Worm (Caenorhabditis elegans) whole organism, L4 larva: ENCODE data around the gene lurp-4.
A peak's percentile ranks its signal among the peaks of the same experiment; 100 is the strongest.
"Not testable (repeated sequence)": the region's sequence is repeated elsewhere in the genome, so short reads cannot be mapped to it uniquely, and the experiment has no call there.

Source experiments
- F10B5.3 ChIP-seq: sonication (generic microtip); optimal IDR thresholded peaks from 2 replicates; lab custom pipeline; 2016; ENCODE audit warnings: mild to moderate bottlenecking, missing genetic modification characterization, missing compliant biosample characterization
- F37D6.2 ChIP-seq: sonication (generic microtip); optimal IDR thresholded peaks from 2 replicates; lab custom pipeline; 2016; ENCODE audit warnings: mild to moderate bottlenecking, missing genetic modification characterization, missing compliant biosample characterization
- T20F7.1 ChIP-seq: fragments of 200-800 bp; sonication (Bioruptor generic); optimal IDR thresholded peaks from 2 replicates; lab custom pipeline; 2018; ENCODE audit warnings: mild to moderate bottlenecking, missing genetic modification characterization, missing compliant biosample characterization
- T26A8.4 ChIP-seq: fragments of 200-800 bp; sonication (Bioruptor generic); IDR thresholded peaks from 2 replicates; pipeline ENCODE4 v1.3.6; 2022; ENCODE audit warnings: missing genetic modification characterization, missing compliant biosample characterization
- Y48G9A.11 ChIP-seq: fragments of 200-800 bp; sonication (Bioruptor generic); IDR thresholded peaks from 2 replicates; pipeline ENCODE4 v1.3.6; 2022; ENCODE audit warnings: missing genetic modification reagents, missing genetic modification characterization, missing compliant biosample characterization
- ZK546.5 ChIP-seq, 2 experiments: sonication (generic microtip); optimal IDR thresholded peaks; 2 replicates each; lab custom pipeline; 2017; ENCODE audit warnings: missing biosample characterization in 2 of 2, missing genetic modification characterization in 2 of 2
- ama-1 ChIP-seq: fragments of 150-350 bp; optimal IDR thresholded peaks from 2 replicates; lab custom pipeline; 2014; ENCODE audit warnings: inconsistent platforms, mixed read lengths
- arid-1 ChIP-seq: fragments of 200-800 bp; sonication (Bioruptor generic); conservative IDR thresholded peaks from 2 replicates; pipeline ENCODE4 v1.3.6; 2022; ENCODE audit warnings: missing genetic modification reagents, missing genetic modification characterization, missing compliant biosample characterization
- attf-4 ChIP-seq: sonication (generic microtip); optimal IDR thresholded peaks from 3 replicates; lab custom pipeline; 2017; ENCODE audit warnings: missing biosample characterization, missing genetic modification characterization
- ceh-20 ChIP-seq: fragments of 200-800 bp; sonication (Bioruptor generic); IDR thresholded peaks from 2 replicates; pipeline ENCODE4 v1.3.6; 2022; ENCODE audit warnings: missing genetic modification reagents, missing genetic modification characterization, missing compliant biosample characterization
- ceh-28 ChIP-seq: fragments of 150-350 bp; optimal IDR thresholded peaks from 2 replicates; lab custom pipeline; 2014; ENCODE audit warnings: missing biosample characterization, missing genetic modification reagents, missing genetic modification characterization
- ceh-62 ChIP-seq: sonication (generic microtip); optimal IDR thresholded peaks from 2 replicates; lab custom pipeline; 2017; ENCODE audit warnings: missing biosample characterization, missing genetic modification characterization
- ceh-82 ChIP-seq: sonication (generic microtip); optimal IDR thresholded peaks from 2 replicates; lab custom pipeline; 2017; ENCODE audit warnings: missing biosample characterization, missing genetic modification characterization
- daf-16 ChIP-seq, 3 experiments: sonication (generic microtip); optimal IDR thresholded peaks; 2 replicates each; lab custom pipeline; 2016 to 2017; ENCODE audit warnings: missing genetic modification characterization in 3 of 3, missing genetic modification reagents in 3 of 3, mild to moderate bottlenecking in 2 of 3, missing compliant biosample characterization in 2 of 3, missing biosample characterization in 1 of 3, moderate library complexity in 1 of 3
- dmd-6 ChIP-seq: fragments of 200-800 bp; sonication (Bioruptor generic); IDR thresholded peaks from 2 replicates; pipeline ENCODE4 v1.3.6; 2022; ENCODE audit warnings: missing genetic modification reagents, missing genetic modification characterization, missing compliant biosample characterization
- dmd-9 ChIP-seq: fragments of 200-800 bp; sonication (Bioruptor generic); IDR thresholded peaks from 2 replicates; pipeline ENCODE4 v1.3.6; 2022; ENCODE audit warnings: missing genetic modification reagents, missing genetic modification characterization, missing compliant biosample characterization
- egl-43 ChIP-seq: fragments of 200-800 bp; sonication (Bioruptor generic); IDR thresholded peaks from 2 replicates; pipeline ENCODE4 v1.3.6; 2022; ENCODE audit warnings: missing genetic modification reagents, missing genetic modification characterization, missing compliant biosample characterization
- gei-8 ChIP-seq: fragments of 200-800 bp; sonication (Bioruptor generic); optimal IDR thresholded peaks from 2 replicates; lab custom pipeline; 2018; ENCODE audit warnings: mild to moderate bottlenecking, missing genetic modification characterization, missing compliant biosample characterization
- hlh-30 ChIP-seq: sonication (generic microtip); optimal IDR thresholded peaks from 2 replicates; lab custom pipeline; 2017; ENCODE audit warnings: antibody characterized with exemption, mild to moderate bottlenecking, missing genetic modification characterization, missing compliant biosample characterization; ENCODE audit not compliant: insufficient read depth
- lim-7 ChIP-seq: fragments of 200-800 bp; sonication (Bioruptor generic); IDR thresholded peaks from 2 replicates; pipeline ENCODE4 v1.3.6; 2022; ENCODE audit warnings: missing genetic modification characterization, missing compliant biosample characterization
- lin-1 ChIP-seq: fragments of 200-800 bp; sonication (Bioruptor generic); IDR thresholded peaks from 2 replicates; pipeline ENCODE4 v1.3.6; 2022; ENCODE audit warnings: missing genetic modification reagents, missing genetic modification characterization, missing compliant biosample characterization
- lin-15B ChIP-seq: fragments of 150-350 bp; sonication (generic microtip); optimal IDR thresholded peaks from 3 replicates; lab custom pipeline; 2014; ENCODE audit warnings: missing biosample characterization, missing genetic modification characterization
- lin-39 ChIP-seq: fragments of 150-350 bp; optimal IDR thresholded peaks from 2 replicates; lab custom pipeline; 2014; ENCODE audit warnings: missing biosample characterization, missing genetic modification reagents, missing genetic modification characterization
- lsy-2 ChIP-seq, 2 experiments: fragments of 150-350 bp in 1 of 2; sonication (generic microtip) in 1 of 2; optimal IDR thresholded peaks; 2 replicates each; lab custom pipeline; 2014 to 2017; ENCODE audit warnings: missing biosample characterization in 2 of 2, missing genetic modification characterization in 2 of 2
- madf-9 ChIP-seq: fragments of 200-800 bp; sonication (Bioruptor generic); conservative IDR thresholded peaks from 2 replicates; pipeline ENCODE4 v1.3.6; 2022; ENCODE audit warnings: missing genetic modification reagents, missing genetic modification characterization, missing compliant biosample characterization
- mep-1 ChIP-seq: fragments of 150-350 bp; sonication (generic microtip); optimal IDR thresholded peaks from 3 replicates; lab custom pipeline; 2014; ENCODE audit warnings: missing biosample characterization, missing genetic modification characterization
- mxl-2 ChIP-seq: fragments of 200-800 bp; sonication (Bioruptor generic); conservative IDR thresholded peaks from 2 replicates; pipeline ENCODE4 v1.3.6; 2022; ENCODE audit warnings: missing genetic modification reagents, missing genetic modification characterization, missing compliant biosample characterization
- mxl-3 ChIP-seq: fragments of 200-800 bp; sonication (Bioruptor generic); optimal IDR thresholded peaks from 2 replicates; lab custom pipeline; 2018; ENCODE audit warnings: mild to moderate bottlenecking, missing genetic modification characterization, missing compliant biosample characterization
- nhr-10 ChIP-seq: fragments of 150-350 bp; optimal IDR thresholded peaks from 2 replicates; lab custom pipeline; 2014; ENCODE audit warnings: missing biosample characterization, missing genetic modification characterization
- nhr-28 ChIP-seq: fragments of 150-350 bp; optimal IDR thresholded peaks from 2 replicates; lab custom pipeline; 2014; ENCODE audit warnings: missing biosample characterization, missing genetic modification characterization
- nhr-41 ChIP-seq: fragments of 200-800 bp; sonication (Bioruptor generic); IDR thresholded peaks from 2 replicates; pipeline ENCODE4 v1.3.6; 2022; ENCODE audit warnings: missing genetic modification reagents, missing genetic modification characterization, missing compliant biosample characterization
- nhr-42 ChIP-seq: fragments of 200-800 bp; sonication (Bioruptor generic); IDR thresholded peaks from 2 replicates; pipeline ENCODE4 v1.3.6; 2022; ENCODE audit warnings: missing genetic modification characterization, missing compliant biosample characterization
- nhr-77 ChIP-seq: fragments of 150-350 bp; optimal IDR thresholded peaks from 2 replicates; lab custom pipeline; 2014; ENCODE audit warnings: missing biosample characterization, missing genetic modification characterization
- pha-4 ChIP-seq, 2 experiments: fragments of 150-350 bp in 1 of 2; fragments of 200-800 bp in 1 of 2; sonication (Bioruptor generic) in 1 of 2; IDR thresholded peaks in 1 of 2; optimal IDR thresholded peaks in 1 of 2; 2 replicates each; pipeline versions ENCODE4 v1.3.6 to Lab custom; 2014 to 2022; ENCODE audit warnings: missing genetic modification characterization in 2 of 2, missing genetic modification reagents in 2 of 2, missing biosample characterization in 1 of 2, missing compliant biosample characterization in 1 of 2
- php-3 ChIP-seq: fragments of 200-800 bp; sonication (Bioruptor generic); IDR thresholded peaks from 2 replicates; pipeline ENCODE4 v1.3.6; 2022; ENCODE audit warnings: missing genetic modification reagents, missing genetic modification characterization, missing compliant biosample characterization
- pqm-1 ChIP-seq: sonication (generic microtip); optimal IDR thresholded peaks from 2 replicates; lab custom pipeline; 2017; ENCODE audit warnings: missing biosample characterization, missing genetic modification characterization
- saeg-2 ChIP-seq: fragments of 200-800 bp; sonication (Bioruptor generic); IDR thresholded peaks from 2 replicates; pipeline ENCODE4 v1.3.6; 2022; ENCODE audit warnings: missing genetic modification reagents, missing genetic modification characterization, missing compliant biosample characterization
- sdz-12 ChIP-seq: fragments of 200-800 bp; sonication (Bioruptor generic); optimal IDR thresholded peaks from 2 replicates; lab custom pipeline; 2018; ENCODE audit warnings: mild to moderate bottlenecking, missing genetic modification characterization, missing compliant biosample characterization
- set-16 ChIP-seq: fragments of 200-800 bp; sonication (Bioruptor generic); IDR thresholded peaks from 2 replicates; pipeline ENCODE4 v1.3.6; 2022; ENCODE audit warnings: missing genetic modification reagents, missing genetic modification characterization, missing compliant biosample characterization
- snpc-1.2 ChIP-seq: fragments of 200-800 bp; sonication (Bioruptor generic); IDR thresholded peaks from 2 replicates; pipeline ENCODE4 v1.3.6; 2022; ENCODE audit warnings: missing genetic modification reagents, missing genetic modification characterization, missing compliant biosample characterization
- spr-1 ChIP-seq: sonication (generic microtip); optimal IDR thresholded peaks from 2 replicates; lab custom pipeline; 2016; ENCODE audit warnings: mild to moderate bottlenecking, missing genetic modification characterization, missing compliant biosample characterization
- spr-3 ChIP-seq: fragments of 200-800 bp; sonication (Bioruptor generic); optimal IDR thresholded peaks from 2 replicates; lab custom pipeline; 2018; ENCODE audit warnings: mild to moderate bottlenecking, missing genetic modification characterization, missing compliant biosample characterization
- tra-1 ChIP-seq: fragments of 200-800 bp; sonication (Bioruptor generic); IDR thresholded peaks from 2 replicates; pipeline ENCODE4 v1.3.6; 2022; ENCODE audit warnings: missing genetic modification reagents, missing genetic modification characterization, missing compliant biosample characterization
- unc-62 ChIP-seq, 3 experiments: fragments of 150-350 bp in 1 of 3; sonication (generic microtip); optimal IDR thresholded peaks in 2 of 3; peaks in 1 of 3; 1 replicate in 1 of 3; 2 replicates in 2 of 3; lab custom pipeline; 2014 to 2017; ENCODE audit warnings: missing biosample characterization in 3 of 3, missing genetic modification characterization in 3 of 3, missing genetic modification reagents in 3 of 3, missing genotype in 1 of 3
- zip-2 ChIP-seq: fragments of 150-350 bp; optimal IDR thresholded peaks from 2 replicates; lab custom pipeline; 2014; ENCODE audit warnings: missing biosample characterization, missing genetic modification characterization
- ztf-11 ChIP-seq: fragments of 150-350 bp; optimal IDR thresholded peaks from 2 replicates; lab custom pipeline; 2014; ENCODE audit warnings: missing biosample characterization, missing genetic modification characterization

Gene lurp-4

DNA sequence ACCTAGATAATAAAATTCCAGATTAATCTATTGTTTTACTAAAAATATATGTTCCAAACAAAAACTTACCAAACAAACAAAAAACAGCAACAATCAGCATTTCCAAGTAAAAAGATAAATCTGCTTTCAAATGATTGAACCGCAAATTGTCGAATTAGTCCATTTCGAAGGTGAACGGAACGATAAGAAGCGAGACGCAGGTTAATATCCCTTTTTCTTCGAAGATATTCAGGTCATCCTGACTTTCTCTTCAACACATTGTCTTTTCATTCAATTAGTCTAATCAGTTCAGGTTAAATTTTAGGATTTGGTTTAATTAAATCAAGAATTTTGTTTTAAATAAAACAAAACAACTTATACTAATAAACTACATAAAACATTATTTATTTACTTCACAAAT, 40.9 kb downstream of the lurp-4 start, which contains the start of gene B0365.9:
Gene B0365.9, minus strand, starts transcription at position 186 of the 400 bp plus-strand sequence.
- TF ChIP-seq saeg-2 (GFP tag; lab: Robert Waterston, UW) (no peak), set-16 (GFP tag; lab: Robert Waterston, UW) (no peak), T26A8.4 (GFP tag; lab: Robert Waterston, UW) (no peak)

ce11 chrV:13134786-13135185, 42.3 kb downstream of the lurp-4 start, which contains the start of gene clec-225:
Gene clec-225 (minus strand): TSS chrV:13134886.
- TF ChIP-seq unc-62 (GFP tag; optimal IDR thresholded peaks at IDR 0.05 in 1 of 2; lab: Kevin White, UChicago); unc-62 (tag; optimal IDR thresholded peaks at IDR 0.05; lab: Kevin White, UChicago); nhr-28 (tag; lab: Kevin White, UChicago); lin-15B (tag; lab: Kevin White, UChicago): not testable (repeated sequence)
- TF ChIP-seq, all 104 proteins: peak for 0; not testable (repeated sequence) for 104

DNA sequence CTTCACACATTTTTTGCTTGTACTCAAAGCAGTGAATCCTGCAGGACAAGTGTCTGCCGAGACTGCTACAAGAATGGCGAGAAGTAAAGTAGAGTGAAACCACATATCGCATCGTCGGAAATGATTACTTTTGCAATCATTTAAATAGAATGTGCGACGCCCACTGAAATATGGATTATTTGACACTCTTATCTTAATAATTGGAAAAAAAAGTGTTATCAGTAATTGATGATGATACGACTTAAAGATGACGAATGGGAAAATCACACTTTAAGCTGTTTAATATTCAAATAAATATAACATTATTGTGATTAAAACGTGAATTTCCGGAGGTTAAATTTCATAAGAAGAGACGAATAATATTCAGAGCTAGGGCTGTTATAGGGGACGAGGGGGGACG, 45.5 kb downstream of the lurp-4 start, which contains the start of gene clec-41:
Gene clec-41, minus strand, starts transcription at position 147 of the 400 bp plus-strand sequence.
- no peak for TF ChIP-seq spr-3
- peak; percentile 91 for TF ChIP-seq pqm-1
- TF ChIP-seq nhr-77 (tag; lab: Kevin White, UChicago), result no peak
- TF ChIP-seq dmd-9 (GFP tag; lab: Robert Waterston, UW), result no peak
- peak; percentile 31 for TF ChIP-seq mxl-3 (GFP tag; lab: Kevin White, UChicago)
- no peak for TF ChIP-seq nhr-41 (GFP tag; lab: Robert Waterston, UW)
- TF ChIP-seq arid-1 (GFP tag; lab: Robert Waterston, UW), result no peak
- no peak for TF ChIP-seq ztf-11 (tag; lab: Kevin White, UChicago)
- no peak for TF ChIP-seq madf-9
- TF ChIP-seq ceh-20, result no peak
- no peak for TF ChIP-seq T20F7.1
- TF ChIP-seq ceh-62 (tag; lab: Kevin White, UChicago), result no peak
- no peak for TF ChIP-seq tra-1 (GFP tag; lab: Robert Waterston, UW)
- TF ChIP-seq mep-1 (tag; lab: Kevin White, UChicago), result no peak
- no peak for TF ChIP-seq attf-4 (tag; lab: Kevin White, UChicago)
- no peak for TF ChIP-seq nhr-10 (tag; lab: Kevin White, UChicago)
- TF ChIP-seq F10B5.3 (tag; lab: Kevin White, UChicago), result no peak
- no peak for TF ChIP-seq F37D6.2 (tag; lab: Kevin White, UChicago)
- TF ChIP-seq spr-1 (tag; lab: Kevin White, UChicago), result no peak
- no peak for TF ChIP-seq zip-2
- TF ChIP-seq ceh-28 (tag; lab: Kevin White, UChicago), result no peak
- peak; percentile 67 for TF ChIP-seq nhr-28 (tag; lab: Kevin White, UChicago)
- TF ChIP-seq sdz-12 (GFP tag; lab: Kevin White, UChicago), result no peak
- TF ChIP-seq daf-16 (GFP tag; optimal IDR thresholded peaks at IDR 0.05; lab: Kevin White, UChicago), result no peak
- no peak for TF ChIP-seq daf-16 (tag; optimal IDR thresholded peaks at IDR 0.05; lab: Kevin White, UChicago)
- no peak for TF ChIP-seq mxl-2 (GFP tag; lab: Robert Waterston, UW)
- TF ChIP-seq hlh-30 (tag; lab: Kevin White, UChicago), result no peak
- TF ChIP-seq gei-8 (GFP tag; lab: Kevin White, UChicago), result no peak
- no peak for TF ChIP-seq ama-1 (lab: Kevin White, UChicago)
- no peak for TF ChIP-seq egl-43
- peak; percentile 34; the same call in 1 of the 2 replicates for TF ChIP-seq php-3 (GFP tag; lab: Robert Waterston, UW)
- peak; percentile 85 for TF ChIP-seq lin-1 (GFP tag; lab: Robert Waterston, UW)
- no peak for TF ChIP-seq ceh-82 (tag; lab: Kevin White, UChicago)
- TF ChIP-seq snpc-1.2 (GFP tag; lab: Robert Waterston, UW), result no peak
- no peak for TF ChIP-seq pha-4 (GFP tag; IDR thresholded peaks at IDR 0.05; lab: Robert Waterston, UW)
- no peak for TF ChIP-seq pha-4 (tag; optimal IDR thresholded peaks at IDR 0.05; lab: Kevin White, UChicago)
- TF ChIP-seq Y48G9A.11 (GFP tag; lab: Robert Waterston, UW), result no peak
- TF ChIP-seq nhr-42 (GFP tag; lab: Robert Waterston, UW), result no peak
- TF ChIP-seq dmd-6 (GFP tag; lab: Robert Waterston, UW), result peak; percentile 82
- no peak for TF ChIP-seq lim-7
- no peak for TF ChIP-seq lin-39 (tag; lab: Kevin White, UChicago)
- no peak for TF ChIP-seq lsy-2 (tag; optimal IDR thresholded peaks at IDR 0.05; lab: Kevin White, UChicago)
- no peak for TF ChIP-seq ZK546.5 (tag; optimal IDR thresholded peaks at IDR 0.05; lab: Kevin White, UChicago)
